Fruit fly (Drosophila melanogaster): ENCODE results near the gene CG9727.

The CG9727 gene

DNA sequence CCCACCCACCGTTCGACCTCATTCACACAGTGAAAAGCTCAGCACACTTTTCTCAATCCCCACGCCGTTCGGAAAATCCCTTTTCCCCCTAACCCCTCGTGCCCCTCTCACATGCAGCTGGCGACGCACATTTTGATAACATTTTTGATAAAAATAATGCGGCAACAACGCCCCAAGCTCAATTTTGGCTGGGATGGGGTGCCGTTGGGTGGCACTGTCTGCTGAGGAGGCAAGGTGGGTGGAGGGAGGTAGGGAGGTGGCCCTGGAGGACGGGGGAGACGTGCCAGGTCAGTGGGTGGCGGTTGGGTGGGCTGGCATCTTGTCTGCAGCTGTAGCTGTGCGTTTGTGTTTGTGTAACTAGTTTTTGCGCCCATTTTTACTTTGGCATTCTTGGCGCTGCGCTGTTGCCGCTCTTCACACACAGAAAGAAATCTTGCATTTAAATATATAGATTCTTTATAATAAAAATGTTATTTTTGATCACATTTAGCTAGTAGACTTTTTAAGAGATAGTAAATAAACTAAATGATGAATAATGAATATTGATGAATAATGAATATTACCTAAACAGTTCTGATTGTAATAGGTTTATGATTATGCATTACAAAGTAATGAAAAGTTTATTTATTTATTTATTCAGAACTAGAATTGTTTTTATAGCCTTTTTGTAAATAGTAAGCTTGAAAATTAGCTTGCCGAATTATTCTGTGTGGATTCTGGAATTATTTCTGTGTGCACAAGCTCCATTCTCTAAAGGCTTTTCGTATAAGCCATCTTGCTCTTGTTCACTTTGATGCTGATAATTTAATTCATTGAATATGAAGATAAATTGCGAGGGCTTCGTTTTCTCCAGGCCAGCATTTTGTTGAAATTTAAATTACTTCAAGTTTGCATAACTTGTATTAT is 41.8 kb downstream of the CG9727 start (continued):
- TF ChIP-seq CG4854 (GFP tag; optimal IDR thresholded peaks at IDR 0.05): no peak
- no peak for TF ChIP-seq Doc2 (GFP tag; IDR thresholded peaks at IDR 0.05)
- peak; percentile 22 for TF ChIP-seq BtbVII (GFP tag; optimal IDR thresholded peaks at IDR 0.05)
- peak; percentile 27 for TF ChIP-seq slou (GFP tag; optimal IDR thresholded peaks at IDR 0.05)
- no peak for TF ChIP-seq Spps (tag; optimal IDR thresholded peaks at IDR 0.05)
- no peak for TF ChIP-seq CG6813 (GFP tag; optimal IDR thresholded peaks at IDR 0.05)
- TF ChIP-seq br (optimal IDR thresholded peaks at IDR 0.05): no peak
- peak; percentile 7 for TF ChIP-seq CG2120 (GFP tag; optimal IDR thresholded peaks at IDR 0.05)
- TF ChIP-seq Drgx (GFP tag; IDR thresholded peaks at IDR 0.05): no peak; the same call in 1 of the 2 replicates
- TF ChIP-seq NC2α (GFP tag; optimal IDR thresholded peaks at IDR 0.05): no peak
- no peak for TF ChIP-seq CG32532 (GFP tag; IDR thresholded peaks at IDR 0.05)
- no peak for TF ChIP-seq shn (GFP tag; optimal IDR thresholded peaks at IDR 0.05)
- 0 out of 3 replicates have a peak, but pooled peaks have one; percentile 13 for TF ChIP-seq otp (GFP tag; IDR thresholded peaks at IDR 0.05)
- no peak for TF ChIP-seq CG13123 (GFP tag; optimal IDR thresholded peaks at IDR 0.05)
- no peak for TF ChIP-seq sim (GFP tag; IDR thresholded peaks at IDR 0.05)
- no peak for TF ChIP-seq p53 (GFP tag; optimal IDR thresholded peaks at IDR 0.05)
- TF ChIP-seq CG9727 (GFP tag; optimal IDR thresholded peaks at IDR 0.05): peak; percentile 55
- no peak for TF ChIP-seq ind (GFP tag; optimal IDR thresholded peaks at IDR 0.05)
- peak; percentile 36 for TF ChIP-seq caup (GFP tag; optimal IDR thresholded peaks at IDR 0.05; ENCODE audit: severe bottlenecking)
- no peak for TF ChIP-seq CG7372 (GFP tag; IDR thresholded peaks at IDR 0.05)
- TF ChIP-seq CG43689 (GFP tag; IDR thresholded peaks at IDR 0.05): no peak
- peak; percentile 1 for TF ChIP-seq CG8359 (GFP tag; optimal IDR thresholded peaks at IDR 0.05; ENCODE audit: borderline replicate concordance)
- peak in 1 of 2 experiments; percentile 90 for TF ChIP-seq Hr78 (GFP tag; optimal IDR thresholded peaks at IDR 0.05)
- no peak for TF ChIP-seq Lhr (GFP tag; optimal IDR thresholded peaks at IDR 0.05)
- TF ChIP-seq Hsf (GFP tag; optimal IDR thresholded peaks at IDR 0.05): no peak
- no peak for TF ChIP-seq zen (tag; optimal IDR thresholded peaks at IDR 0.05)
- TF ChIP-seq Hand (GFP tag; optimal IDR thresholded peaks at IDR 0.05): peak; percentile 25
- TF ChIP-seq CG10543 (GFP tag; optimal IDR thresholded peaks at IDR 0.05): peak; percentile 71
- TF ChIP-seq CG12659 (GFP tag; optimal IDR thresholded peaks at IDR 0.05): peak; percentile 37
- TF ChIP-seq CG6272 (GFP tag; IDR thresholded peaks at IDR 0.05): no peak
- TF ChIP-seq CG8924 (tag; optimal IDR thresholded peaks at IDR 0.05): peak; percentile 46
- 0 out of 2 replicates have a peak, but pooled peaks have one; percentile 14 for TF ChIP-seq CG32772 (GFP tag; IDR thresholded peaks at IDR 0.05)
- TF ChIP-seq Sry-δ (GFP tag; optimal IDR thresholded peaks at IDR 0.05): no peak
- TF ChIP-seq Taf1 (GFP tag; IDR thresholded peaks at IDR 0.05): no peak
- TF ChIP-seq CG10959 (GFP tag; IDR thresholded peaks at IDR 0.05): no peak
- TF ChIP-seq CG12155 (GFP tag; optimal IDR thresholded peaks at IDR 0.05): peak; percentile 14
- no peak for TF ChIP-seq chn (GFP tag; optimal IDR thresholded peaks at IDR 0.05)
- TF ChIP-seq CG10565 (GFP tag; optimal IDR thresholded peaks at IDR 0.05): no peak
- 0 out of 2 replicates have a peak, but pooled peaks have one; percentile 8 for TF ChIP-seq CG14667 (GFP tag; IDR thresholded peaks at IDR 0.05)
- TF ChIP-seq fd64A (GFP tag; optimal IDR thresholded peaks at IDR 0.05): no peak
- no peak for TF ChIP-seq bab2 (GFP tag; optimal IDR thresholded peaks at IDR 0.05)
- no peak for TF ChIP-seq Ravus (GFP tag; IDR thresholded peaks at IDR 0.05)
- TF ChIP-seq insv (GFP tag; optimal IDR thresholded peaks at IDR 0.05): no peak
- no peak for TF ChIP-seq CG8765 (GFP tag; IDR thresholded peaks at IDR 0.05)
- no peak for TF ChIP-seq usp (GFP tag; optimal IDR thresholded peaks at IDR 0.05)
- no peak for TF ChIP-seq pnt (GFP tag; optimal IDR thresholded peaks at IDR 0.05)
- TF ChIP-seq CG7928 (GFP tag; optimal IDR thresholded peaks at IDR 0.05): no peak
- TF ChIP-seq scrt (GFP tag; optimal IDR thresholded peaks at IDR 0.05): no peak
- TF ChIP-seq pan (optimal IDR thresholded peaks at IDR 0.05): no peak
- TF ChIP-seq pan (GFP tag; optimal IDR thresholded peaks at IDR 0.05 in 1 of 2, IDR thresholded peaks at IDR 0.05 in 1 of 2): peak in 1 of 2 experiments; percentile 36

Data from whole organism, embryonic.